Fruit fly (Drosophila melanogaster) whole organism, embryonic: ENCODE measurements around the gene tank.

Experiments used
- CG10543 ChIP-seq: fragments of 200-800 bp; sonication (Bioruptor generic); optimal IDR thresholded peaks from 3 replicates; lab custom pipeline; 2017; ENCODE audit warnings: missing biosample characterization, mild to moderate bottlenecking, missing genetic modification characterization, moderate library complexity
- CG1233 ChIP-seq: fragments of 200-800 bp; sonication (Bioruptor generic); optimal IDR thresholded peaks from 4 replicates; lab custom pipeline; 2018; ENCODE audit warnings: missing biosample characterization, mild to moderate bottlenecking, missing genetic modification characterization
- CG13296 ChIP-seq: fragments of 200-800 bp; sonication (Bioruptor generic); optimal IDR thresholded peaks from 3 replicates; lab custom pipeline; 2018; ENCODE audit warnings: missing biosample characterization, mild to moderate bottlenecking, missing genetic modification characterization
- CG13894 ChIP-seq: fragments of 200-800 bp; sonication (Bioruptor generic); optimal IDR thresholded peaks from 3 replicates; lab custom pipeline; 2018; ENCODE audit warnings: missing biosample characterization, mild to moderate bottlenecking, missing genetic modification characterization, moderate library complexity
- CG16813 ChIP-seq: fragments of 200-800 bp; sonication (Bioruptor generic); IDR thresholded peaks from 3 replicates; pipeline ENCODE4 v1.3.6; 2022; ENCODE audit warnings: missing biosample characterization, missing genetic modification characterization; ENCODE audit not compliant: partially characterized antibody
- CG16815 ChIP-seq: fragments of 200-800 bp; sonication (Bioruptor generic); optimal IDR thresholded peaks from 3 replicates; lab custom pipeline; 2017; ENCODE audit warnings: missing biosample characterization, mild to moderate bottlenecking, missing genetic modification characterization
- CG17912 ChIP-seq: fragments of 200-800 bp; sonication (Bioruptor generic); optimal IDR thresholded peaks from 2 replicates; lab custom pipeline; 2018; ENCODE audit warnings: missing biosample characterization, mild to moderate bottlenecking, missing genetic modification characterization
- CG2199 ChIP-seq: fragments of 200-800 bp; sonication (Bioruptor generic); IDR thresholded peaks from 3 replicates; pipeline ENCODE4 v1.3.6; 2022; ENCODE audit warnings: missing biosample characterization, missing genetic modification characterization
- CG31365 ChIP-seq: fragments of 200-800 bp; sonication (Bioruptor generic); optimal IDR thresholded peaks from 2 replicates; lab custom pipeline; 2018; ENCODE audit warnings: missing biosample characterization, mild to moderate bottlenecking, missing genetic modification characterization
- CG32532 ChIP-seq: fragments of 200-800 bp; sonication (Bioruptor generic); IDR thresholded peaks from 2 replicates; pipeline ENCODE4 v1.3.6; 2022; ENCODE audit warnings: missing biosample characterization, missing genetic modification characterization
- CG32767 ChIP-seq: fragments of 200-800 bp; sonication (Bioruptor generic); IDR thresholded peaks from 2 replicates; pipeline ENCODE4 v1.3.6; 2022; ENCODE audit warnings: missing biosample characterization, missing genetic modification characterization
- CG33213 ChIP-seq: fragments of 200-800 bp; sonication (Bioruptor generic); optimal IDR thresholded peaks from 3 replicates; lab custom pipeline; 2016; ENCODE audit warnings: missing biosample characterization, missing genetic modification characterization
- CG4328 ChIP-seq: fragments of 200-800 bp; sonication (Bioruptor generic); optimal IDR thresholded peaks from 3 replicates; lab custom pipeline; 2017; ENCODE audit warnings: missing biosample characterization, missing genetic modification reagents, missing genetic modification characterization
- CG4707 ChIP-seq: fragments of 200-800 bp; sonication (Bioruptor generic); optimal IDR thresholded peaks from 2 replicates; lab custom pipeline; 2018; ENCODE audit warnings: missing biosample characterization, mild to moderate bottlenecking, missing genetic modification characterization, moderate library complexity
- CG8089 ChIP-seq: fragments of 200-800 bp; sonication (Bioruptor generic); optimal IDR thresholded peaks from 3 replicates; lab custom pipeline; 2016; ENCODE audit warnings: missing biosample characterization, missing genetic modification characterization
- CTCF ChIP-seq: fragments of 200-800 bp; sonication (Bioruptor generic); optimal IDR thresholded peaks from 2 replicates; lab custom pipeline; 2017; ENCODE audit warnings: missing biosample characterization, mild to moderate bottlenecking, missing genetic modification characterization, moderate library complexity
- HLH4C ChIP-seq: fragments of 200-800 bp; sonication (Bioruptor generic); IDR thresholded peaks from 3 replicates; pipeline ENCODE4 v1.3.6; 2022; ENCODE audit warnings: missing biosample characterization, missing genetic modification characterization; ENCODE audit not compliant: partially characterized antibody
- Med ChIP-seq: fragments of 200-800 bp; sonication (Bioruptor generic); peaks from one replicate; lab custom pipeline; 2016; ENCODE audit warnings: missing biosample characterization, missing genetic modification characterization, mild to moderate bottlenecking, inconsistent platforms, moderate library complexity
- Nf-YA ChIP-seq: fragments of 200-800 bp; sonication (Bioruptor generic); IDR thresholded peaks from 2 replicates; pipeline ENCODE4 v1.3.6; 2022; ENCODE audit warnings: missing biosample characterization, missing genetic modification characterization
- Pdp1 ChIP-seq, 2 experiments: fragments of 200-800 bp; sonication (Bioruptor generic); optimal IDR thresholded peaks; 3 replicates each; lab custom pipeline; 2016; ENCODE audit warnings: missing biosample characterization in 2 of 2, missing genetic modification characterization in 2 of 2, mild to moderate bottlenecking in 1 of 2, moderate library complexity in 1 of 2
- abd-A ChIP-seq: fragments of 200-800 bp; sonication (Bioruptor generic); optimal IDR thresholded peaks from 3 replicates; lab custom pipeline; 2019; ENCODE audit warnings: missing biosample characterization, mild to moderate bottlenecking, missing genetic modification characterization, moderate library complexity
- amos ChIP-seq: fragments of 200-800 bp; sonication (Bioruptor generic); IDR thresholded peaks from 2 replicates; pipeline ENCODE4 v1.3.6; 2022; ENCODE audit warnings: missing biosample characterization, missing genetic modification characterization; ENCODE audit not compliant: partially characterized antibody
- ash1 ChIP-seq: fragments of 200-800 bp; sonication (Bioruptor generic); optimal IDR thresholded peaks from 2 replicates; lab custom pipeline; 2018; ENCODE audit warnings: missing biosample characterization, mild to moderate bottlenecking, missing genetic modification characterization
- az2 ChIP-seq: fragments of 200-800 bp; sonication (Bioruptor generic); optimal IDR thresholded peaks from 3 replicates; lab custom pipeline; 2016; ENCODE audit warnings: missing biosample characterization, missing genetic modification characterization
- bbx ChIP-seq: fragments of 200-800 bp; sonication (Bioruptor generic); IDR thresholded peaks from 2 replicates; pipeline ENCODE4 v1.3.6; 2022; ENCODE audit warnings: missing biosample characterization, missing genetic modification characterization; ENCODE audit not compliant: partially characterized antibody
- chinmo ChIP-seq: fragments of 200-800 bp; sonication (Bioruptor generic); IDR thresholded peaks from 4 replicates; pipeline ENCODE4 v1.3.6; 2022; ENCODE audit warnings: missing biosample characterization, missing genetic modification characterization; ENCODE audit not compliant: partially characterized antibody
- en ChIP-seq: fragments of 200-800 bp; sonication (Bioruptor generic); optimal IDR thresholded peaks from 2 replicates; lab custom pipeline; 2016; ENCODE audit warnings: missing biosample characterization, missing genetic modification characterization
- gt ChIP-seq: fragments of 200-800 bp; sonication (Bioruptor generic); IDR thresholded peaks from 2 replicates; pipeline ENCODE4 v1.3.6; 2022; ENCODE audit warnings: missing biosample characterization, missing genetic modification characterization
- hkb ChIP-seq, 2 experiments: fragments of 200-800 bp in 1 of 2; fragments of >200 bp in 1 of 2; sonication (Bioruptor generic) in 1 of 2; IDR thresholded peaks in 1 of 2; optimal IDR thresholded peaks in 1 of 2; 2 replicates each; pipeline versions ENCODE4 v1.3.6 to Lab custom; 2017 to 2022; ENCODE audit warnings: missing biosample characterization in 1 of 2, missing genetic modification characterization in 1 of 2
- kni ChIP-seq: fragments of 200-800 bp; sonication (Bioruptor generic); optimal IDR thresholded peaks from 3 replicates; lab custom pipeline; 2017; ENCODE audit warnings: mild to moderate bottlenecking, missing biosample characterization, missing genetic modification reagents, missing genetic modification characterization
- knrl ChIP-seq: fragments of 200-800 bp; sonication (Bioruptor generic); IDR thresholded peaks from 3 replicates; pipeline ENCODE4 v1.3.6; 2022; ENCODE audit warnings: missing biosample characterization, missing genetic modification characterization; ENCODE audit not compliant: partially characterized antibody
- oc ChIP-seq: fragments of 200-800 bp; sonication (Bioruptor generic); optimal IDR thresholded peaks from 2 replicates; lab custom pipeline; 2018; ENCODE audit warnings: missing biosample characterization, mild to moderate bottlenecking, missing genetic modification characterization, moderate library complexity
- pros ChIP-seq: fragments of 200-800 bp; sonication (Bioruptor generic); optimal IDR thresholded peaks from 3 replicates; lab custom pipeline; 2019; ENCODE audit warnings: missing biosample characterization, mild to moderate bottlenecking, missing genetic modification characterization, moderate library complexity
- pum ChIP-seq: fragments of 200-800 bp; sonication (Bioruptor generic); optimal IDR thresholded peaks from 2 replicates; lab custom pipeline; 2016; ENCODE audit warnings: missing biosample characterization, missing genetic modification characterization
- salm ChIP-seq: fragments of 200-800 bp; sonication (Bioruptor generic); optimal IDR thresholded peaks from 2 replicates; lab custom pipeline; 2018; ENCODE audit warnings: missing biosample characterization, mild to moderate bottlenecking, missing genetic modification characterization
- sc ChIP-seq, 3 experiments: fragments of >200 bp in 2 of 3; fragments of 200-800 bp in 1 of 3; sonication (Bioruptor generic) in 1 of 3; optimal IDR thresholded peaks; 2 replicates in 2 of 3; 3 replicates in 1 of 3; lab custom pipeline; 2017; ENCODE audit warnings: mild to moderate bottlenecking in 1 of 3, missing biosample characterization in 1 of 3, missing genetic modification characterization in 1 of 3, missing genetic modification reagents in 1 of 3
- sens ChIP-seq: fragments of 200-800 bp; sonication (Bioruptor generic); peaks from one replicate; lab custom pipeline; 2016; ENCODE audit warnings: missing biosample characterization, missing genetic modification characterization
- so ChIP-seq: fragments of 200-800 bp; sonication (Bioruptor generic); IDR thresholded peaks from 3 replicates; pipeline ENCODE4 v1.3.6; 2022; ENCODE audit warnings: missing biosample characterization, missing genetic modification characterization
- stwl ChIP-seq: fragments of 200-800 bp; sonication (Bioruptor generic); optimal IDR thresholded peaks from 3 replicates; lab custom pipeline; 2018; ENCODE audit warnings: missing biosample characterization, mild to moderate bottlenecking, missing genetic modification characterization, moderate library complexity
- sug ChIP-seq: fragments of 200-800 bp; optimal IDR thresholded peaks from 2 replicates; lab custom pipeline; 2019; ENCODE audit warnings: missing biosample characterization, mild to moderate bottlenecking, missing genetic modification characterization, moderate library complexity
- wek ChIP-seq: fragments of 200-800 bp; sonication (Bioruptor generic); optimal IDR thresholded peaks from 3 replicates; lab custom pipeline; 2018; ENCODE audit warnings: missing biosample characterization, mild to moderate bottlenecking, missing genetic modification characterization, moderate library complexity
- z ChIP-seq: fragments of 200-800 bp; sonication (Bioruptor generic); IDR thresholded peaks from 3 replicates; pipeline ENCODE4 v1.3.6; 2022; ENCODE audit warnings: missing biosample characterization, missing genetic modification characterization
- zen2 ChIP-seq: fragments of 200-800 bp; sonication (Bioruptor generic); IDR thresholded peaks from 3 replicates; pipeline ENCODE4 v1.3.6; 2022; ENCODE audit warnings: missing biosample characterization, missing genetic modification characterization; ENCODE audit not compliant: partially characterized antibody
- zf30C ChIP-seq: fragments of 200-800 bp; sonication (Bioruptor generic); optimal IDR thresholded peaks from 3 replicates; lab custom pipeline; 2018; ENCODE audit warnings: missing biosample characterization, mild to moderate bottlenecking, missing genetic modification characterization

tank gene

dm6 chr2L:4813023-4813339 lies 24.8 kb downstream of the tank start (continued):
- TF ChIP-seq z (GFP tag; lab: Robert Waterston, UW) = 0 out of 3 replicates have a peak, but pooled peaks have one; percentile 2
- no peak for TF ChIP-seq hkb (optimal IDR thresholded peaks at IDR 0.05; lab: Kevin White, UChicago)
- TF ChIP-seq hkb (GFP tag; IDR thresholded peaks at IDR 0.05; lab: Robert Waterston, UW) = no peak

- peak; percentile 63 for TF ChIP-seq kni (GFP tag; lab: Kevin White, UChicago)
- TF ChIP-seq CTCF (GFP tag; lab: Kevin White, UChicago) = peak; percentile 14
- TF ChIP-seq Pdp1 (GFP tag; optimal IDR thresholded peaks at IDR 0.05; lab: Kevin White, UChicago) = peak in 1 of 2 experiments; percentile 35
- peak; percentile 41; the same call in 1 of the 2 replicates for TF ChIP-seq CG32532 (GFP tag; lab: Robert Waterston, UW)
- TF ChIP-seq CG16815 = no peak
- no peak for TF ChIP-seq CG32767 (GFP tag; lab: Robert Waterston, UW)
- peak; percentile 57 for TF ChIP-seq sens (GFP tag; lab: Kevin White, UChicago)
- TF ChIP-seq CG2199 (GFP tag; lab: Robert Waterston, UW) = 0 out of 3 replicates have a peak, but pooled peaks have one; percentile 9
- peak; percentile 77; the same call in 2 of the 3 replicates for TF ChIP-seq z (GFP tag; lab: Robert Waterston, UW)
- TF ChIP-seq CG1233 = no peak
- no peak for TF ChIP-seq HLH4C (GFP tag; lab: Robert Waterston, UW)
- no peak for TF ChIP-seq CG31365 (tag; lab: Kevin White, UChicago)
- no peak for TF ChIP-seq pum (GFP tag; lab: Kevin White, UChicago)
- no peak for TF ChIP-seq az2 (GFP tag; lab: Kevin White, UChicago)
- 0 out of 2 replicates have a peak, but pooled peaks have one; percentile 8 for TF ChIP-seq bbx (GFP tag; lab: Robert Waterston, UW)
- peak; percentile 5 for TF ChIP-seq Med (GFP tag; lab: Kevin White, UChicago)
- peak; percentile 62 for TF ChIP-seq abd-A (tag; lab: Kevin White, UChicago)
- peak; percentile 38 for TF ChIP-seq CG10543
- peak; percentile 20 for TF ChIP-seq oc (tag; lab: Kevin White, UChicago)
- no peak for TF ChIP-seq en (GFP tag; lab: Kevin White, UChicago)
- peak; percentile 56 for TF ChIP-seq pros (GFP tag; lab: Kevin White, UChicago)
- TF ChIP-seq chinmo = 0 out of 4 replicates have a peak, but pooled peaks have one; percentile 24
- peak; percentile 25; the same call in 1 of the 2 replicates for TF ChIP-seq amos (GFP tag; lab: Robert Waterston, UW)
- no peak for TF ChIP-seq so (GFP tag; lab: Robert Waterston, UW)
- TF ChIP-seq knrl (GFP tag; lab: Robert Waterston, UW) = no peak
- no peak for TF ChIP-seq stwl (tag; lab: Kevin White, UChicago)
- 0 out of 2 replicates have a peak, but pooled peaks have one; percentile 49 for TF ChIP-seq Nf-YA (GFP tag; lab: Robert Waterston, UW)
- TF ChIP-seq CG33213 (GFP tag; lab: Kevin White, UChicago) = no peak
- TF ChIP-seq CG8089 (GFP tag; lab: Kevin White, UChicago) = no peak
- peak; percentile 97 for TF ChIP-seq zf30C (GFP tag; lab: Kevin White, UChicago)
Observed at dm6 chr2L:4812261-4813022, 25.4 kb downstream of the tank start, which contains the start of gene CG15629. Gene CG15629, plus strand, starts transcription at chr2L:4813009.

dm6 chr2L:4811491-4812058 lies 26.2 kb downstream of the tank start:
- TF ChIP-seq Nf-YA (GFP tag; lab: Robert Waterston, UW) (peak; percentile 71), CG4707 (GFP tag; lab: Kevin White, UChicago) (peak; percentile 17), CG17912 (peak; percentile 53), CG13894 (tag; lab: Kevin White, UChicago) (peak; percentile 93), wek (GFP tag; lab: Kevin White, UChicago) (peak; percentile 17), CG16813 (GFP tag; lab: Robert Waterston, UW) (peak; percentile 70), sug (tag; lab: Kevin White, UChicago) (peak; percentile 69), CG13296 (GFP tag; lab: Kevin White, UChicago) (peak; percentile 8), zen2 (GFP tag; lab: Robert Waterston, UW) (peak; percentile 76), salm (no peak), ash1 (GFP tag; lab: Kevin White, UChicago) (no peak), sc (optimal IDR thresholded peaks at IDR 0.05; lab: Kevin White, UChicago) (peak in 1 of 2 experiments; percentile 67), sc (GFP tag; optimal IDR thresholded peaks at IDR 0.05; lab: Kevin White, UChicago) (no peak), oc (tag; lab: Kevin White, UChicago) (peak; percentile 24), CG4328 (GFP tag; lab: Kevin White, UChicago) (peak; percentile 31), gt (no peak)
